Fruit fly (Drosophila melanogaster) whole organism, embryonic: Measurements from ENCODE around the gene Nepl3.

Source experiments
- Atf6 ChIP-seq: fragments of 200-800 bp; sonication (Bioruptor generic); IDR thresholded peaks from 2 replicates; pipeline ENCODE4 v1.3.6; 2022; ENCODE audit warnings: missing biosample characterization, missing genetic modification characterization
- Blimp-1 ChIP-seq: fragments of 200-800 bp; sonication (Bioruptor generic); optimal IDR thresholded peaks from 3 replicates; lab custom pipeline; 2018; ENCODE audit warnings: missing biosample characterization, missing genetic modification characterization, mild to moderate bottlenecking, moderate library complexity, missing genetic modification reagents
- CG10267 ChIP-seq: fragments of 200-800 bp; sonication (Bioruptor generic); optimal IDR thresholded peaks from 2 replicates; lab custom pipeline; 2018; ENCODE audit warnings: missing biosample characterization, mild to moderate bottlenecking, missing genetic modification characterization, moderate library complexity
- CG10543 ChIP-seq: fragments of 200-800 bp; sonication (Bioruptor generic); optimal IDR thresholded peaks from 3 replicates; lab custom pipeline; 2017; ENCODE audit warnings: missing biosample characterization, mild to moderate bottlenecking, missing genetic modification characterization, moderate library complexity
- CG11398 ChIP-seq: fragments of 200-800 bp; sonication (Bioruptor generic); optimal IDR thresholded peaks from 2 replicates; lab custom pipeline; 2016; ENCODE audit warnings: missing biosample characterization, missing genetic modification characterization
- CG11696 ChIP-seq: fragments of 200-800 bp; sonication (Bioruptor generic); IDR thresholded peaks from 2 replicates; pipeline ENCODE4 v1.3.6; 2022; ENCODE audit warnings: missing biosample characterization, missing genetic modification characterization
- CG12769 ChIP-seq: fragments of 200-800 bp; sonication (Bioruptor generic); optimal IDR thresholded peaks from 2 replicates; lab custom pipeline; 2019; ENCODE audit warnings: missing biosample characterization, mild to moderate bottlenecking, missing genetic modification characterization, moderate library complexity
- CG13624 ChIP-seq: fragments of 200-800 bp; sonication (Bioruptor generic); optimal IDR thresholded peaks from 2 replicates; lab custom pipeline; 2016; ENCODE audit warnings: missing biosample characterization, missing genetic modification characterization
- CG13894 ChIP-seq: fragments of 200-800 bp; sonication (Bioruptor generic); optimal IDR thresholded peaks from 3 replicates; lab custom pipeline; 2018; ENCODE audit warnings: missing biosample characterization, mild to moderate bottlenecking, missing genetic modification characterization, moderate library complexity
- CG16815 ChIP-seq: fragments of 200-800 bp; sonication (Bioruptor generic); optimal IDR thresholded peaks from 3 replicates; lab custom pipeline; 2017; ENCODE audit warnings: missing biosample characterization, mild to moderate bottlenecking, missing genetic modification characterization
- CG16863 ChIP-seq: fragments of 200-800 bp; sonication (Bioruptor generic); optimal IDR thresholded peaks from 3 replicates; lab custom pipeline; 2016; ENCODE audit warnings: missing biosample characterization, missing genetic modification characterization
- CG2199 ChIP-seq: fragments of 200-800 bp; sonication (Bioruptor generic); IDR thresholded peaks from 3 replicates; pipeline ENCODE4 v1.3.6; 2022; ENCODE audit warnings: missing biosample characterization, missing genetic modification characterization
- CG3065 ChIP-seq: fragments of 200-800 bp; sonication (Bioruptor generic); optimal IDR thresholded peaks from 2 replicates; lab custom pipeline; 2016; ENCODE audit warnings: missing biosample characterization, missing genetic modification characterization
- CG32772 ChIP-seq: fragments of 200-800 bp; sonication (Bioruptor generic); IDR thresholded peaks from 2 replicates; pipeline ENCODE4 v1.3.6; 2022; ENCODE audit warnings: missing biosample characterization, missing genetic modification characterization
- CG42726 ChIP-seq: fragments of 200-800 bp; sonication (Bioruptor generic); IDR thresholded peaks from 2 replicates; pipeline ENCODE4 v1.3.6; 2022; ENCODE audit warnings: missing biosample characterization, missing genetic modification characterization; ENCODE audit not compliant: partially characterized antibody
- CG6175 ChIP-seq: fragments of 200-800 bp; sonication (Bioruptor generic); IDR thresholded peaks from 3 replicates; pipeline ENCODE4 v1.3.6; 2022; ENCODE audit warnings: missing biosample characterization, missing genetic modification characterization
- CG8478 ChIP-seq: fragments of >200 bp; optimal IDR thresholded peaks from 2 replicates; lab custom pipeline; 2018
- CG8765 ChIP-seq: fragments of 200-800 bp; sonication (Bioruptor generic); IDR thresholded peaks from 2 replicates; pipeline ENCODE4 v1.3.6; 2022; ENCODE audit warnings: missing biosample characterization, missing genetic modification characterization
- CG8944 ChIP-seq: fragments of 200-800 bp; sonication (Bioruptor generic); optimal IDR thresholded peaks from 3 replicates; lab custom pipeline; 2016; ENCODE audit warnings: missing biosample characterization, missing genetic modification characterization
- CkIIα-i1 ChIP-seq: fragments of 200-800 bp; sonication (Bioruptor generic); IDR thresholded peaks from 2 replicates; pipeline ENCODE4 v1.3.6; 2022; ENCODE audit warnings: missing biosample characterization, missing genetic modification characterization
- Dref ChIP-seq: fragments of 200-800 bp; sonication (Bioruptor generic); IDR thresholded peaks from 2 replicates; pipeline ENCODE4 v1.3.6; 2022; ENCODE audit warnings: missing biosample characterization, missing genetic modification characterization
- Drgx ChIP-seq: fragments of 200-800 bp; sonication (Bioruptor generic); IDR thresholded peaks from 2 replicates; pipeline ENCODE4 v1.3.6; 2022; ENCODE audit warnings: missing biosample characterization, missing genetic modification characterization
- Hr78 ChIP-seq, 2 experiments: fragments of 200-800 bp in 1 of 2; fragments of >200 bp in 1 of 2; sonication (Bioruptor generic) in 1 of 2; optimal IDR thresholded peaks; 2 replicates each; lab custom pipeline; 2017 to 2019; ENCODE audit warnings: missing biosample characterization in 2 of 2, missing genetic modification characterization in 2 of 2, mild to moderate bottlenecking in 1 of 2, moderate library complexity in 1 of 2
- Med ChIP-seq: fragments of 200-800 bp; sonication (Bioruptor generic); peaks from one replicate; lab custom pipeline; 2016; ENCODE audit warnings: missing biosample characterization, missing genetic modification characterization, mild to moderate bottlenecking, inconsistent platforms, moderate library complexity
- Rfx ChIP-seq: fragments of 200-800 bp; sonication (Bioruptor generic); IDR thresholded peaks from 2 replicates; pipeline ENCODE4 v1.3.6; 2022; ENCODE audit warnings: missing biosample characterization, missing genetic modification characterization
- Tbp ChIP-seq: fragments of >200 bp; optimal IDR thresholded peaks from 2 replicates; lab custom pipeline; 2018; ENCODE audit warnings: missing biosample characterization, missing genetic modification characterization
- aop ChIP-seq: fragments of 200-800 bp; sonication (Bioruptor generic); IDR thresholded peaks from 2 replicates; pipeline ENCODE4 v1.3.6; 2022; ENCODE audit warnings: missing biosample characterization, missing genetic modification characterization
- ara ChIP-seq: fragments of 200-800 bp; sonication (Bioruptor generic); IDR thresholded peaks from 2 replicates; pipeline ENCODE4 v1.3.6; 2022; ENCODE audit warnings: missing biosample characterization, missing genetic modification characterization
- az2 ChIP-seq: fragments of 200-800 bp; sonication (Bioruptor generic); optimal IDR thresholded peaks from 3 replicates; lab custom pipeline; 2016; ENCODE audit warnings: missing biosample characterization, missing genetic modification characterization
- btn ChIP-seq: fragments of 200-800 bp; sonication (Bioruptor generic); optimal IDR thresholded peaks from 2 replicates; lab custom pipeline; 2016; ENCODE audit warnings: missing biosample characterization, missing genetic modification characterization
- chinmo ChIP-seq: fragments of 200-800 bp; sonication (Bioruptor generic); IDR thresholded peaks from 4 replicates; pipeline ENCODE4 v1.3.6; 2022; ENCODE audit warnings: missing biosample characterization, missing genetic modification characterization; ENCODE audit not compliant: partially characterized antibody
- ci ChIP-seq: fragments of 200-800 bp; sonication (Bioruptor generic); IDR thresholded peaks from 3 replicates; pipeline ENCODE4 v1.3.6; 2022; ENCODE audit warnings: missing biosample characterization, missing genetic modification characterization
- dm ChIP-seq: fragments of 200-800 bp; sonication (Bioruptor generic); optimal IDR thresholded peaks from 3 replicates; lab custom pipeline; 2016; ENCODE audit warnings: missing biosample characterization, missing genetic modification characterization
- ewg ChIP-seq: fragments of 200-800 bp; sonication (Bioruptor generic); optimal IDR thresholded peaks from 3 replicates; lab custom pipeline; 2017; ENCODE audit warnings: mild to moderate bottlenecking, missing biosample characterization, missing genetic modification reagents, missing genetic modification characterization
- exex ChIP-seq: fragments of 200-800 bp; sonication (Bioruptor generic); optimal IDR thresholded peaks from 4 replicates; lab custom pipeline; 2018; ENCODE audit warnings: missing biosample characterization, mild to moderate bottlenecking, missing genetic modification characterization, moderate library complexity
- fd96Cb ChIP-seq: fragments of 200-800 bp; sonication (Bioruptor generic); optimal IDR thresholded peaks from 2 replicates; lab custom pipeline; 2018; ENCODE audit warnings: missing biosample characterization, mild to moderate bottlenecking, missing genetic modification characterization, moderate library complexity
- ftz-f1 ChIP-seq: fragments of 200-800 bp; sonication (Bioruptor generic); optimal IDR thresholded peaks from 2 replicates; lab custom pipeline; 2016; ENCODE audit warnings: missing biosample characterization, missing genetic modification characterization
- hbn ChIP-seq: fragments of 200-800 bp; sonication (Bioruptor generic); IDR thresholded peaks from 2 replicates; pipeline ENCODE4 v1.3.6; 2022; ENCODE audit warnings: missing biosample characterization, missing genetic modification characterization; ENCODE audit not compliant: partially characterized antibody
- lola ChIP-seq, 3 experiments: fragments of >200 bp in 2 of 3; fragments of 200-800 bp in 1 of 3; sonication (Bioruptor generic) in 1 of 3; optimal IDR thresholded peaks; 2 replicates each; lab custom pipeline; 2017 to 2019; ENCODE audit warnings: missing biosample characterization in 3 of 3, missing genetic modification characterization in 3 of 3, mild to moderate bottlenecking in 1 of 3, moderate library complexity in 1 of 3
- oc ChIP-seq: fragments of 200-800 bp; sonication (Bioruptor generic); optimal IDR thresholded peaks from 2 replicates; lab custom pipeline; 2018; ENCODE audit warnings: missing biosample characterization, mild to moderate bottlenecking, missing genetic modification characterization, moderate library complexity
- odd ChIP-seq: fragments of 200-800 bp; sonication (Bioruptor generic); optimal IDR thresholded peaks from 2 replicates; lab custom pipeline; 2017; ENCODE audit warnings: missing biosample characterization, mild to moderate bottlenecking, missing genetic modification characterization
- onecut ChIP-seq: fragments of 200-800 bp; sonication (Bioruptor generic); IDR thresholded peaks from 2 replicates; pipeline ENCODE4 v1.3.6; 2022; ENCODE audit warnings: missing biosample characterization, missing genetic modification characterization
- pros ChIP-seq: fragments of 200-800 bp; sonication (Bioruptor generic); optimal IDR thresholded peaks from 3 replicates; lab custom pipeline; 2019; ENCODE audit warnings: missing biosample characterization, mild to moderate bottlenecking, missing genetic modification characterization, moderate library complexity
- rib ChIP-seq: fragments of 200-800 bp; sonication (Bioruptor generic); IDR thresholded peaks from 2 replicates; pipeline ENCODE4 v1.3.6; 2022; ENCODE audit warnings: missing biosample characterization, missing genetic modification characterization
- sd ChIP-seq: fragments of 200-800 bp; sonication (Bioruptor generic); optimal IDR thresholded peaks from 3 replicates; lab custom pipeline; 2018; ENCODE audit warnings: missing biosample characterization, mild to moderate bottlenecking, missing genetic modification characterization, moderate library complexity
- so ChIP-seq: fragments of 200-800 bp; sonication (Bioruptor generic); IDR thresholded peaks from 3 replicates; pipeline ENCODE4 v1.3.6; 2022; ENCODE audit warnings: missing biosample characterization, missing genetic modification characterization
- tll ChIP-seq, 2 experiments: fragments of 200-800 bp in 1 of 2; fragments of >200 bp in 1 of 2; sonication (Bioruptor generic) in 1 of 2; optimal IDR thresholded peaks; 2 replicates each; lab custom pipeline; 2017 to 2019; ENCODE audit warnings: missing biosample characterization in 2 of 2, missing genetic modification characterization in 2 of 2, mild to moderate bottlenecking in 1 of 2, moderate library complexity in 1 of 2
- unc-4 ChIP-seq: fragments of 200-800 bp; sonication (Bioruptor generic); IDR thresholded peaks from 2 replicates; pipeline ENCODE4 v1.3.6; 2022; ENCODE audit warnings: missing biosample characterization, missing genetic modification characterization; ENCODE audit not compliant: partially characterized antibody
- wek ChIP-seq: fragments of 200-800 bp; sonication (Bioruptor generic); optimal IDR thresholded peaks from 3 replicates; lab custom pipeline; 2018; ENCODE audit warnings: missing biosample characterization, mild to moderate bottlenecking, missing genetic modification characterization, moderate library complexity
- z ChIP-seq: fragments of 200-800 bp; sonication (Bioruptor generic); IDR thresholded peaks from 3 replicates; pipeline ENCODE4 v1.3.6; 2022; ENCODE audit warnings: missing biosample characterization, missing genetic modification characterization

Nepl3 gene

DNA sequence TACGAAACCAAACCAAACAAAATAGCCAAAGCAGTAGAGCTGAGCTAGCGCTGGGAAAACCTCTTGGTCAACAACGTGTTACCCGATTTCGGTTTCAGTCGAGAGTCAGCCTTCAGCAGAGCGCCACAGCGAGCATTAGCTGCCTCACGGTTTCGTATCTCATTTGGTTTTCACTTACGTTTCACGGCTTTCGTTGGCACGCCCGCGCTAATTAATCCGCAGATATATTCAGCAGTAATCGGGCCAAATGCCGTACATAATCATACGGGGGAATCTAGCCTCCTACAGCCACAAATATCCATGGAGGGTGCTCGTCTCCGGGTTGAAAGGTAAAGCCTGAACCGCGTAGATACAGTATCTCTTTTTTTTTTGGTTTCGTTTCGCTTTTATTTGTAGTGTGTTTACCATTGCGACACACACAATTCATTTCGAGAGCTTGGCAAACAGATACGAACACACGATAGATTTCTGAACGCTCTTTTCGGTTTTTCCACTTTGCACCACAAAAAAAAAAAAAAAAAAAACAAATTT, 13.6 kb downstream of the Nepl3 start, which contains the start of gene CG31650:
TSS of gene CG31650 (minus strand) at position 352 of the 531 bp plus-strand sequence.
- TF ChIP-seq dm (no peak), CkIIα-i1 (GFP tag; lab: Robert Waterston, UW) (no peak), CG8944 (GFP tag; lab: Kevin White, UChicago) (no peak), onecut (GFP tag; lab: Robert Waterston, UW) (no peak), fd96Cb (tag; lab: Kevin White, UChicago) (no peak), exex (tag; lab: Kevin White, UChicago) (peak; percentile 49), unc-4 (GFP tag; lab: Robert Waterston, UW) (0 out of 2 replicates have a peak, but pooled peaks have one; percentile 37), CG16815 (GFP tag; lab: Kevin White, UChicago) (no peak), oc (tag; lab: Kevin White, UChicago) (peak; percentile 29), az2 (GFP tag; lab: Kevin White, UChicago) (no peak), rib (GFP tag; lab: Robert Waterston, UW) (no peak), CG10267 (no peak), CG13624 (GFP tag; lab: Kevin White, UChicago) (no peak), Blimp-1 (peak; percentile 42), odd (no peak), btn (GFP tag; lab: Kevin White, UChicago) (peak; percentile 13), CG2199 (peak; percentile 21; the same call in 1 of the 3 replicates), ci (peak; percentile 7; the same call in 2 of the 3 replicates), ftz-f1 (GFP tag; lab: Kevin White, UChicago) (peak; percentile 11), wek (GFP tag; lab: Kevin White, UChicago) (peak; percentile 18), CG12769 (peak; percentile 24), Dref (no peak), tll (GFP tag; optimal IDR thresholded peaks at IDR 0.05; lab: Kevin White, UChicago) (no peak), CG8765 (no peak), CG8478 (lab: Kevin White, UChicago) (no peak), CG32772 (GFP tag; lab: Robert Waterston, UW) (peak; percentile 27; the same call in 1 of the 2 replicates), ara (no peak), CG13894 (tag; lab: Kevin White, UChicago) (peak; percentile 33), CG3065 (GFP tag; lab: Kevin White, UChicago) (no peak), Rfx (GFP tag; lab: Robert Waterston, UW) (peak; percentile 6; the same call in 1 of the 2 replicates), Hr78 (GFP tag; optimal IDR thresholded peaks at IDR 0.05; lab: Kevin White, UChicago) (peak in 1 of 2 experiments; percentile 90), hbn (GFP tag; lab: Robert Waterston, UW) (no peak), Tbp (GFP tag; lab: Kevin White, UChicago) (no peak), CG16863 (GFP tag; lab: Kevin White, UChicago) (no peak), Med (GFP tag; lab: Kevin White, UChicago) (peak; percentile 35), Atf6 (GFP tag; lab: Robert Waterston, UW) (no peak), CG11398 (no peak), pros (GFP tag; lab: Kevin White, UChicago) (no peak), z (no peak), ewg (no peak), so (GFP tag; lab: Robert Waterston, UW) (no peak), CG10543 (GFP tag; lab: Kevin White, UChicago) (peak; percentile 43), CG11696 (GFP tag; lab: Robert Waterston, UW) (0 out of 2 replicates have a peak, but pooled peaks have one; percentile 25), CG6175 (GFP tag; lab: Robert Waterston, UW) (peak; percentile 42; the same call in 2 of the 3 replicates), CG42726 (GFP tag; lab: Robert Waterston, UW) (no peak), Drgx (GFP tag; lab: Robert Waterston, UW) (peak; percentile 17; the same call in 1 of the 2 replicates), lola (GFP tag; optimal IDR thresholded peaks at IDR 0.05; lab: Kevin White, UChicago) (no peak), sd (tag; lab: Kevin White, UChicago) (peak; percentile 30), aop (GFP tag; lab: Robert Waterston, UW) (no peak), chinmo (peak; percentile 76; the same call in 1 of the 4 replicates)
